Fruit fly (Drosophila melanogaster): Measurements from ENCODE around the gene Sh.

Gene Sh

DNA sequence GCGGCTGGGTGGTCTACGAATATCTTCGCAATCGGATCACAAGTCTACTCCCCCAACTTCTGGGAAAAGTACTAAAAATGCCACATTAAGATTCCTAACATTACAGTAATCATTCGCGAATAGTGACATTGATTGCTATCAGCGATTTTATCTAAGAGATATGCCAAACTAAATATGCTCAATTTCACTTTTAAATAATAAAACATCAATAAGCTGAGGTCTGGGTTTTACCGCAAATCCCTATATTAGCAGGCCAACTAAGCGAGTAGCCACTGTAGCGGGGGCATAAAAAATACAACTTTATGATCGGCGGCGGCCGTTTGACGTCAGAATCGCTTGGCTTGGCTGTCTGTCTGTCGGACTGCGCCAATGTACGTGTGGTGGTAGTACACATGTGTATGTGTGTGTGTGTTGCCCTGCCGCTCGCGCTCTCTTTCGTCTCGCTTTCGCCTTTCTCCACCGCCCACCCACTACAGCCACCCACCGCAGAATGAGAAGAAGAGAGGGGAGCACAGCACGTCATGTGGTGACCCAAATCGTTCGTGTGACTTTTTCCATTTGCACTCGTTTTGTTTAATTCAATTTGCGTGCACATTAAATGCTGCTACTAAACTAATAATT is 182.7 kb downstream of the Sh start (continued):
- TF ChIP-seq gfzf (GFP tag; optimal IDR thresholded peaks at IDR 0.05) (no peak), chif (GFP tag; optimal IDR thresholded peaks at IDR 0.05) (peak; percentile 93), CG4820 (GFP tag; optimal IDR thresholded peaks at IDR 0.05) (peak; percentile 83), caup (GFP tag; optimal IDR thresholded peaks at IDR 0.05; ENCODE audit: severe bottlenecking) (peak; percentile 91), unpg (GFP tag; optimal IDR thresholded peaks at IDR 0.05) (peak; percentile 97), danr (GFP tag; IDR thresholded peaks at IDR 0.05) (peak; percentile 91), ERR (GFP tag; optimal IDR thresholded peaks at IDR 0.05) (peak; percentile 94), btn (GFP tag; optimal IDR thresholded peaks at IDR 0.05) (peak; percentile 80), cg (GFP tag; optimal IDR thresholded peaks at IDR 0.05) (peak; percentile 67), CG7963 (GFP tag; IDR thresholded peaks at IDR 0.05; ENCODE audit: partially characterized antibody) (no peak), CG4360 (GFP tag; IDR thresholded peaks at IDR 0.05) (peak; percentile 71; the same call in 1 of the 2 replicates), tna (GFP tag; IDR thresholded peaks at IDR 0.05; ENCODE audit: partially characterized antibody) (no peak), Ets97D (GFP tag; optimal IDR thresholded peaks at IDR 0.05) (peak; percentile 88), ap (GFP tag; IDR thresholded peaks at IDR 0.05) (peak; percentile 90), sisA (GFP tag; IDR thresholded peaks at IDR 0.05) (peak; percentile 94), Hr3 (GFP tag; optimal IDR thresholded peaks at IDR 0.05) (peak; percentile 93), Elba2 (GFP tag; optimal IDR thresholded peaks at IDR 0.05) (no peak), CG2678 (tag; optimal IDR thresholded peaks at IDR 0.05) (peak; percentile 96), CG8388 (GFP tag; optimal IDR thresholded peaks at IDR 0.05) (peak; percentile 92), vnd (GFP tag; IDR thresholded peaks at IDR 0.05; ENCODE audit: partially characterized antibody) (no peak), sqz (GFP tag; optimal IDR thresholded peaks at IDR 0.05) (peak; percentile 88), ara (GFP tag; IDR thresholded peaks at IDR 0.05) (peak; percentile 94), nmo (GFP tag; optimal IDR thresholded peaks at IDR 0.05) (peak; percentile 96), CG5245 (GFP tag; optimal IDR thresholded peaks at IDR 0.05) (peak; percentile 85), B-H1 (GFP tag; IDR thresholded peaks at IDR 0.05) (peak; percentile 93), Adf1 (GFP tag; IDR thresholded peaks at IDR 0.05) (peak; percentile 81), ato (GFP tag; IDR thresholded peaks at IDR 0.05; ENCODE audit: partially characterized antibody) (no peak), CG16815 (GFP tag; optimal IDR thresholded peaks at IDR 0.05) (peak; percentile 92), pho (GFP tag; optimal IDR thresholded peaks at IDR 0.05) (peak; percentile 96), CTCF (GFP tag; optimal IDR thresholded peaks at IDR 0.05) (peak; percentile 66), D19A (tag; optimal IDR thresholded peaks at IDR 0.05) (peak; percentile 82), CoRest (tag; optimal IDR thresholded peaks at IDR 0.05) (peak; percentile 96), CG9437 (GFP tag; optimal IDR thresholded peaks at IDR 0.05) (peak; percentile 89), CG7372 (GFP tag; IDR thresholded peaks at IDR 0.05) (peak; percentile 95), H2.0 (GFP tag; IDR thresholded peaks at IDR 0.05) (peak; percentile 97), bowl (GFP tag; IDR thresholded peaks at IDR 0.05) (peak; percentile 86), CG2120 (GFP tag; optimal IDR thresholded peaks at IDR 0.05) (peak; percentile 98), onecut (GFP tag; IDR thresholded peaks at IDR 0.05) (peak; percentile 91), Sin3A (optimal IDR thresholded peaks at IDR 0.05) (no peak), gsb-n (tag; optimal IDR thresholded peaks at IDR 0.05) (peak; percentile 92), CG9932 (GFP tag; IDR thresholded peaks at IDR 0.05) (peak; percentile 97), fd64A (GFP tag; optimal IDR thresholded peaks at IDR 0.05) (peak; percentile 90), CG32772 (GFP tag; IDR thresholded peaks at IDR 0.05) (peak; percentile 97), psq (GFP tag; optimal IDR thresholded peaks at IDR 0.05) (peak; percentile 72), twi (tag; optimal IDR thresholded peaks at IDR 0.05) (peak; percentile 90), Doc2 (GFP tag; IDR thresholded peaks at IDR 0.05) (peak; percentile 70; the same call in 1 of the 2 replicates), scrt (GFP tag; optimal IDR thresholded peaks at IDR 0.05) (peak; percentile 86), gem (tag; optimal IDR thresholded peaks at IDR 0.05) (peak; percentile 97), CG11093 (GFP tag; IDR thresholded peaks at IDR 0.05) (peak; percentile 92), kni (GFP tag; optimal IDR thresholded peaks at IDR 0.05) (peak; percentile 62), lilli (GFP tag; optimal IDR thresholded peaks at IDR 0.05) (peak; percentile 98)

Measured in whole organism, embryonic.